Worm (Caenorhabditis elegans) whole organism, L2 larva: ENCODE results near the gene T11G6.2.

ENCODE experiments used
- lin-39 ChIP-seq: fragments of 150-350 bp; optimal IDR thresholded peaks from 2 replicates; lab custom pipeline; 2014; ENCODE audit warnings: missing biosample characterization, missing genetic modification reagents, missing genetic modification characterization
- nhr-25 ChIP-seq: fragments of 150-350 bp; sonication (generic microtip); optimal IDR thresholded peaks from 3 replicates; lab custom pipeline; 2014; ENCODE audit warnings: missing biosample characterization, missing genetic modification characterization
- ztf-1 ChIP-seq: fragments of 200-800 bp; sonication (Bioruptor generic); conservative IDR thresholded peaks from 2 replicates; pipeline ENCODE4 v1.3.6; 2022; ENCODE audit warnings: missing genetic modification characterization, missing compliant biosample characterization

- TF ChIP-seq ztf-1 (GFP tag; lab: Robert Waterston, UW) = no peak
- TF ChIP-seq nhr-25 = no peak
- no peak for TF ChIP-seq lin-39 (tag; lab: Kevin White, UChicago)
Observed at ce11 chrIV:10851136-10851535, 7.2 kb downstream of the T11G6.2 start.
